Worm (Caenorhabditis elegans) whole organism, midembryonic: Measurements from ENCODE around the gene F39G3.2.

Experiments
- cog-1 ChIP-seq: sonication (generic microtip); optimal IDR thresholded peaks from 2 replicates; lab custom pipeline; 2016; ENCODE audit warnings: missing genetic modification characterization, missing compliant biosample characterization
- flt-1 ChIP-seq: fragments of 200-800 bp; sonication (Bioruptor generic); IDR thresholded peaks from 2 replicates; pipeline ENCODE4 v1.3.6; 2022; ENCODE audit warnings: missing genetic modification characterization, missing compliant biosample characterization
- klf-2 ChIP-seq: fragments of 200-800 bp; sonication (Bioruptor generic); conservative IDR thresholded peaks from 2 replicates; pipeline ENCODE4 v1.3.6; 2022; ENCODE audit warnings: missing genetic modification reagents, missing genetic modification characterization, missing compliant biosample characterization
- med-1 ChIP-seq: sonication (generic microtip); optimal IDR thresholded peaks from 2 replicates; lab custom pipeline; 2017; ENCODE audit warnings: missing genetic modification characterization, mild to moderate bottlenecking, missing compliant biosample characterization, antibody characterized with exemption, missing genetic modification reagents; ENCODE audit not compliant: insufficient read depth

DNA sequence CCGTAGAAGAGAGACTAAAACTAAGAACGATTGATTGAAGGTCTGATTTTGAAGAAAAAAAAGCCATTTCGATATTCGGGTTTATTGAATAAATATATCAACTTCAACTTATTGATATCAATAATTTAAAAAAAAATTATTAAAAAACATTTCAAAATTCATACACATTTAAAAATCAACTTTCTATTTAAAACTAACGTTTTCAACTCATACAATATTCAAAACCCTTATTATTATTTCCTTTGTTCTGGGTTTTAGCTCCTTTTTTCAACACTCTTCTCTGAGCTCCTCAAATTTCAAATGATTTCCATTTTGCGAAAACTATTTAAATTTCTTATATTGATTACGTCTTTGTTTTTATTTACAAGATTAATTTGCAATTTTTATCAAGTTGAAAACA lies 7.6 kb downstream of the F39G3.2 start, which contains the start of gene C18G1.7:
- no peak for TF ChIP-seq med-1 (GFP tag; lab: Kevin White, UChicago)
- no peak for TF ChIP-seq flt-1
- TF ChIP-seq klf-2 (GFP tag; lab: Robert Waterston, UW), result no peak
- TF ChIP-seq cog-1 (tag; lab: Kevin White, UChicago), result no peak
